Worm (Caenorhabditis elegans) whole organism, L1 larva: ENCODE results near the gene sdhd-1.

Experiments used
- aly-2 ChIP-seq: fragments of 150-350 bp; optimal IDR thresholded peaks from 2 replicates; lab custom pipeline; 2014; ENCODE audit warnings: missing biosample characterization, missing genetic modification characterization
- isw-1 ChIP-seq: fragments of 200-800 bp; sonication (Bioruptor generic); IDR thresholded peaks from 2 replicates; pipeline ENCODE4 v1.3.6; 2022; ENCODE audit warnings: missing genetic modification characterization, missing compliant biosample characterization
- lin-13 ChIP-seq: fragments of 150-350 bp; optimal IDR thresholded peaks from 2 replicates; lab custom pipeline; 2014; ENCODE audit warnings: missing biosample characterization, missing genetic modification reagents, missing genetic modification characterization
- lin-39 ChIP-seq: fragments of 150-350 bp; optimal IDR thresholded peaks from 2 replicates; lab custom pipeline; 2014; ENCODE audit warnings: missing biosample characterization, missing genetic modification reagents, missing genetic modification characterization

- TF ChIP-seq lin-39 (tag; lab: Kevin White, UChicago) (no peak), isw-1 (no peak), lin-13 (GFP tag; lab: Kevin White, UChicago) (no peak), aly-2 (tag; lab: Kevin White, UChicago) (no peak)
Observed at ce11 chrII:11016835-11016883, 33.1 kb downstream of the sdhd-1 start, which contains the start of gene ram-2.
